Worm (Caenorhabditis elegans) whole organism, L4 larva: ENCODE data around the gene fbxa-2.

ENCODE experiments used
- F49E8.2 ChIP-seq: sonication (generic microtip); optimal IDR thresholded peaks from 2 replicates; lab custom pipeline; 2016; ENCODE audit warnings: missing compliant biosample characterization, mild to moderate bottlenecking, missing genetic modification characterization, borderline replicate concordance
- ZK546.5 ChIP-seq, 2 experiments: sonication (generic microtip); optimal IDR thresholded peaks; 2 replicates each; lab custom pipeline; 2017; ENCODE audit warnings: missing biosample characterization in 2 of 2, missing genetic modification characterization in 2 of 2
- ceh-82 ChIP-seq: sonication (generic microtip); optimal IDR thresholded peaks from 2 replicates; lab custom pipeline; 2017; ENCODE audit warnings: missing biosample characterization, missing genetic modification characterization
- fos-1 ChIP-seq: fragments of 150-350 bp; optimal IDR thresholded peaks from 2 replicates; lab custom pipeline; 2014; ENCODE audit warnings: missing biosample characterization, missing genetic modification characterization
- gei-8 ChIP-seq: fragments of 200-800 bp; sonication (Bioruptor generic); optimal IDR thresholded peaks from 2 replicates; lab custom pipeline; 2018; ENCODE audit warnings: mild to moderate bottlenecking, missing genetic modification characterization, missing compliant biosample characterization
- mdt-29 ChIP-seq: fragments of 200-800 bp; sonication (Bioruptor generic); IDR thresholded peaks from 2 replicates; pipeline ENCODE4 v1.3.6; 2022; ENCODE audit warnings: missing genetic modification reagents, missing genetic modification characterization, missing compliant biosample characterization
- mep-1 ChIP-seq: fragments of 150-350 bp; sonication (generic microtip); optimal IDR thresholded peaks from 3 replicates; lab custom pipeline; 2014; ENCODE audit warnings: missing biosample characterization, missing genetic modification characterization
- nhr-76 ChIP-seq: fragments of 150-350 bp; optimal IDR thresholded peaks from 2 replicates; lab custom pipeline; 2014; ENCODE audit warnings: missing biosample characterization, missing genetic modification characterization
- snpc-4 ChIP-seq: fragments of 150-350 bp; optimal IDR thresholded peaks from 2 replicates; lab custom pipeline; 2014; ENCODE audit warnings: missing biosample characterization, missing genetic modification characterization
- unc-39 ChIP-seq: sonication (generic microtip); optimal IDR thresholded peaks from 2 replicates; lab custom pipeline; 2017; ENCODE audit warnings: missing biosample characterization, missing genetic modification characterization
- ztf-11 ChIP-seq: fragments of 150-350 bp; optimal IDR thresholded peaks from 2 replicates; lab custom pipeline; 2014; ENCODE audit warnings: missing biosample characterization, missing genetic modification characterization
- ztf-7 ChIP-seq: fragments of 150-350 bp; optimal IDR thresholded peaks from 2 replicates; lab custom pipeline; 2014; ENCODE audit warnings: missing biosample characterization, missing genetic modification characterization

DNA sequence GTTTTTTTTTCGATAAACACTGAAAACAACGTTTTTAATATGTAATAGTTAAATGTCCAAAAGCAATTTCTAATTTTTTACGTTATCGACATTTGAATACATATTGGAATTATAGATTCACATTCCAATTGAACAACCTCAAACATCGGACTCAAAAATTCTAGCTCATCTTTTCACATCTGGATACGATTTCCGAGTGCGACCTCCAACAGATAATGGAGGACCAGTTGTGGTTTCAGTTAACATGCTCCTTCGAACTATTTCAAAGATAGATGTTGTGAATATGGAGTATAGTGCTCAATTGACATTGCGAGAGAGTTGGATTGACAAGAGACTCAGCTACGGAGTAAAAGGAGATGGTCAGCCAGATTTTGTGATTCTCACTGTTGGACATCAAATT is 49.4 kb downstream of the fbxa-2 start:
- TF ChIP-seq snpc-4 = no peak
- TF ChIP-seq nhr-76 (tag; lab: Kevin White, UChicago) = no peak
- no peak for TF ChIP-seq ceh-82 (tag; lab: Kevin White, UChicago)
- no peak for TF ChIP-seq mdt-29 (GFP tag; lab: Robert Waterston, UW)
- no peak for TF ChIP-seq unc-39 (tag; lab: Kevin White, UChicago)
- no peak for TF ChIP-seq gei-8 (GFP tag; lab: Kevin White, UChicago)
- no peak for TF ChIP-seq ZK546.5 (tag; optimal IDR thresholded peaks at IDR 0.05; lab: Kevin White, UChicago)
- no peak for TF ChIP-seq F49E8.2 (tag; lab: Kevin White, UChicago)
- no peak for TF ChIP-seq ztf-11 (tag; lab: Kevin White, UChicago)
- no peak for TF ChIP-seq fos-1 (tag; lab: Kevin White, UChicago)
- TF ChIP-seq mep-1 (tag; lab: Kevin White, UChicago) = no peak
- TF ChIP-seq ztf-7 = no peak
